Worm (Caenorhabditis elegans) whole organism, mixed stage, embryonic: ENCODE results near the gene D1086.19.

ENCODE experiments used
- M03D4.4 ChIP-seq: sonication (generic microtip); optimal IDR thresholded peaks from 2 replicates; lab custom pipeline; 2017; ENCODE audit warnings: mild to moderate bottlenecking, missing genetic modification characterization, missing compliant biosample characterization
- blmp-1 ChIP-seq: fragments of 150-350 bp; optimal IDR thresholded peaks from 2 replicates; lab custom pipeline; 2014; ENCODE audit warnings: missing biosample characterization, missing genetic modification characterization
- ceh-39 ChIP-seq: fragments of 150-350 bp; optimal IDR thresholded peaks from 2 replicates; lab custom pipeline; 2014; ENCODE audit warnings: missing biosample characterization, missing genetic modification characterization
- drap-1 ChIP-seq: fragments of 200-800 bp; sonication (Bioruptor generic); optimal IDR thresholded peaks from 3 replicates; lab custom pipeline; 2018; ENCODE audit warnings: mild to moderate bottlenecking, missing genetic modification characterization, missing compliant biosample characterization
- elt-3 ChIP-seq: fragments of 150-350 bp; optimal IDR thresholded peaks from 2 replicates; lab custom pipeline; 2014; ENCODE audit warnings: missing biosample characterization, missing genetic modification characterization
- lin-13 ChIP-seq: fragments of 150-350 bp; optimal IDR thresholded peaks from 2 replicates; lab custom pipeline; 2014; ENCODE audit warnings: missing biosample characterization, missing genetic modification characterization
- lsy-2 ChIP-seq: fragments of 150-350 bp; optimal IDR thresholded peaks from 2 replicates; lab custom pipeline; 2014; ENCODE audit warnings: missing biosample characterization, missing genetic modification characterization
- mab-5 ChIP-seq: fragments of 150-350 bp; optimal IDR thresholded peaks from 2 replicates; lab custom pipeline; 2014; ENCODE audit warnings: missing biosample characterization, missing genetic modification characterization
- nhr-12 ChIP-seq: fragments of 150-350 bp; optimal IDR thresholded peaks from 2 replicates; lab custom pipeline; 2014; ENCODE audit warnings: missing biosample characterization, missing genetic modification characterization
- nhr-237 ChIP-seq: fragments of 150-350 bp; optimal IDR thresholded peaks from 2 replicates; lab custom pipeline; 2014; ENCODE audit warnings: missing biosample characterization, missing genetic modification characterization
- snpc-4 ChIP-seq: fragments of 150-350 bp; optimal IDR thresholded peaks from 2 replicates; lab custom pipeline; 2014; ENCODE audit warnings: missing biosample characterization, missing genetic modification characterization
- unc-62 ChIP-seq: fragments of 150-350 bp; optimal IDR thresholded peaks from 2 replicates; lab custom pipeline; 2014; ENCODE audit warnings: missing biosample characterization, missing genetic modification reagents, missing genetic modification characterization

DNA sequence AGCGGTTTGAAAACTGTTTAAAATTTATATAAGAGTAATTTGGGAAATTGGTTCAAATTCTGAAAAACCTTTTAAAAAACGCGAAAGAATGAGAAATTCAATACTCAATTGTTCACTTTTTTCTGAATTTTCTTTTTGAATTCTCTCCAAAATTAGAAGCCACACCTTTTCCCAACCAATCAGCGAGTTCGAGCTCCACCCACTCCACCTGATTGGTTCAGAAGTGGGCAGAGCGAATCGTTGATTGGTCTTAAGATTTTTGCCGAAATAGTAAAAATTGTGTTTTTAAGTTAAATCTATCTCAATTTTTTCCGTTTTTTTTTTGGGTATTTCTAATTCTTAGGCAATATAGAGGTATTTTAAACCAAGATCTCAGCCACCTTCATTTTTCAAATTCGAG, 24.2 kb upstream of the D1086.19 start:
- no peak for TF ChIP-seq nhr-12
- no peak for TF ChIP-seq unc-62 (GFP tag; lab: Kevin White, UChicago)
- no peak for TF ChIP-seq nhr-237 (tag; lab: Kevin White, UChicago)
- TF ChIP-seq lsy-2 (tag; lab: Kevin White, UChicago): no peak
- TF ChIP-seq blmp-1 (tag; lab: Kevin White, UChicago): no peak
- no peak for TF ChIP-seq lin-13 (tag; lab: Kevin White, UChicago)
- no peak for TF ChIP-seq drap-1 (GFP tag; lab: Kevin White, UChicago)
- no peak for TF ChIP-seq elt-3
- TF ChIP-seq snpc-4 (tag; lab: Kevin White, UChicago): no peak
- TF ChIP-seq ceh-39 (tag; lab: Kevin White, UChicago): no peak
- no peak for TF ChIP-seq mab-5 (tag; lab: Kevin White, UChicago)
- no peak for TF ChIP-seq M03D4.4 (tag; lab: Kevin White, UChicago)
